Fruit fly (Drosophila melanogaster) whole organism, adult: ENCODE data around the gene CG31861.

Source experiments
- CG11617 ChIP-seq: fragments of 200-800 bp; sonication (Bioruptor generic); optimal IDR thresholded peaks from 2 replicates; lab custom pipeline; 2017; ENCODE audit warnings: mild to moderate bottlenecking, missing biosample characterization, missing genetic modification reagents, missing genetic modification characterization
- CG12768 ChIP-seq: fragments of 200-800 bp; sonication (Bioruptor generic); optimal IDR thresholded peaks from 2 replicates; lab custom pipeline; 2017; ENCODE audit warnings: missing biosample characterization, missing genetic modification characterization, mild to moderate bottlenecking, moderate library complexity, missing genetic modification reagents
- CG14711 ChIP-seq: fragments of 200-800 bp; sonication (Bioruptor generic); optimal IDR thresholded peaks from 2 replicates; lab custom pipeline; 2018; ENCODE audit warnings: missing biosample characterization, mild to moderate bottlenecking, missing genetic modification characterization, moderate library complexity
- CG33017 ChIP-seq: fragments of 200-800 bp; sonication (Bioruptor generic); optimal IDR thresholded peaks from 2 replicates; lab custom pipeline; 2018; ENCODE audit warnings: missing biosample characterization, mild to moderate bottlenecking, missing genetic modification characterization, moderate library complexity
- CG7101 ChIP-seq: fragments of 200-800 bp; sonication (Bioruptor generic); optimal IDR thresholded peaks from 2 replicates; lab custom pipeline; 2018; ENCODE audit warnings: missing biosample characterization, mild to moderate bottlenecking, missing genetic modification characterization, moderate library complexity
- Clk ChIP-seq: fragments of 200-800 bp; sonication (Bioruptor generic); optimal IDR thresholded peaks from 2 replicates; lab custom pipeline; 2017; ENCODE audit warnings: missing biosample characterization, missing genetic modification characterization
- Mnt ChIP-seq: fragments of 200-800 bp; sonication (Bioruptor generic); optimal IDR thresholded peaks from 2 replicates; lab custom pipeline; 2016; ENCODE audit warnings: missing biosample characterization, mild to moderate bottlenecking, missing genetic modification characterization
- kay ChIP-seq: fragments of 200-800 bp; sonication (Bioruptor generic); peaks from one replicate; lab custom pipeline; 2016; ENCODE audit warnings: missing biosample characterization, missing genetic modification characterization, borderline replicate concordance
- pad ChIP-seq: fragments of 200-800 bp; sonication (Bioruptor generic); optimal IDR thresholded peaks from 3 replicates; lab custom pipeline; 2017; ENCODE audit warnings: missing biosample characterization, missing genetic modification characterization, mild to moderate bottlenecking, moderate library complexity, missing genetic modification reagents
- toe ChIP-seq: fragments of 200-800 bp; sonication (Bioruptor generic); optimal IDR thresholded peaks from 2 replicates; lab custom pipeline; 2016; ENCODE audit warnings: missing biosample characterization, missing genetic modification characterization

- no peak for TF ChIP-seq CG11617 (GFP tag; lab: Kevin White, UChicago)
- no peak for TF ChIP-seq CG33017
- TF ChIP-seq CG12768 (GFP tag; lab: Kevin White, UChicago) = no peak
- TF ChIP-seq CG7101 (tag; lab: Kevin White, UChicago) = no peak
- no peak for TF ChIP-seq kay (GFP tag; lab: Kevin White, UChicago)
- TF ChIP-seq toe (GFP tag; lab: Kevin White, UChicago) = no peak
- TF ChIP-seq CG14711 = no peak
- TF ChIP-seq Mnt (GFP tag; lab: Kevin White, UChicago) = no peak
- TF ChIP-seq pad = no peak
- TF ChIP-seq Clk (GFP tag; lab: Kevin White, UChicago) = no peak
Observed at dm6 chr2L:12120000-12120399, 41.6 kb upstream of the CG31861 start.
